Worm (Caenorhabditis elegans): ENCODE results near the gene stt-3.

The stt-3 gene

ce11 chrIII:6285890-6286289, 37.5 kb downstream of the stt-3 start, which contains the start of gene gadr-3:
TSS of gene gadr-3 (minus strand) at chrIII:6285990.
- TF ChIP-seq egl-5 (tag; optimal IDR thresholded peaks at IDR 0.05) (no peak), nhr-25 (tag; optimal IDR thresholded peaks at IDR 0.05) (no peak), jun-1 (tag; optimal IDR thresholded peaks at IDR 0.05) (no peak), ZK546.5 (tag; optimal IDR thresholded peaks at IDR 0.05) (no peak), nhr-23 (tag; optimal IDR thresholded peaks at IDR 0.05) (no peak), pha-4 (tag; optimal IDR thresholded peaks at IDR 0.05) (no peak), mml-1 (tag; optimal IDR thresholded peaks at IDR 0.05) (no peak), ceh-9 (tag; optimal IDR thresholded peaks at IDR 0.05) (no peak)

ce11 chrIII:6287195-6287594, 38.8 kb downstream of the stt-3 start, which contains the start of gene F47D12.6:
TSS of gene F47D12.6 (minus strand) at chrIII:6287295.
- TF ChIP-seq nhr-43 (tag; optimal IDR thresholded peaks at IDR 0.05; ENCODE audit: poor library complexity, severe bottlenecking) (no peak), lsy-12 (tag; optimal IDR thresholded peaks at IDR 0.05) (no peak), nfya-1 (tag; optimal IDR thresholded peaks at IDR 0.05; ENCODE audit: insufficient read depth) (no peak), lin-39 (tag; optimal IDR thresholded peaks at IDR 0.05) (no peak), jun-1 (tag; optimal IDR thresholded peaks at IDR 0.05) (no peak), ceh-16 (tag; optimal IDR thresholded peaks at IDR 0.05) (no peak), mdl-1 (tag; optimal IDR thresholded peaks at IDR 0.05) (no peak), nhr-28 (tag; optimal IDR thresholded peaks at IDR 0.05) (no peak), unc-62 (GFP tag; optimal IDR thresholded peaks at IDR 0.05) (no peak), egl-27 (tag; optimal IDR thresholded peaks at IDR 0.05) (no peak), ceh-28 (tag; optimal IDR thresholded peaks at IDR 0.05) (no peak), nhr-25 (tag; optimal IDR thresholded peaks at IDR 0.05) (no peak), elt-2 (tag; optimal IDR thresholded peaks at IDR 0.05) (no peak), nhr-23 (tag; optimal IDR thresholded peaks at IDR 0.05) (no peak), ZK546.5 (tag; optimal IDR thresholded peaks at IDR 0.05) (no peak), ama-1 (optimal IDR thresholded peaks at IDR 0.05) (no peak), eor-1 (tag; optimal IDR thresholded peaks at IDR 0.05) (no peak)

- TF ChIP-seq lin-15B (tag; optimal IDR thresholded peaks at IDR 0.05) = peak; percentile 76
- no peak for TF ChIP-seq ztf-11 (tag; optimal IDR thresholded peaks at IDR 0.05)
- no peak for TF ChIP-seq nhr-67 (tag; optimal IDR thresholded peaks at IDR 0.05)
- TF ChIP-seq tbx-2 (tag; optimal IDR thresholded peaks at IDR 0.05) = no peak
- TF ChIP-seq elt-2 (tag; optimal IDR thresholded peaks at IDR 0.05) = no peak
- TF ChIP-seq R02D3.7 (tag; optimal IDR thresholded peaks at IDR 0.05) = no peak
- no peak for TF ChIP-seq lsy-12 (tag; optimal IDR thresholded peaks at IDR 0.05)
- TF ChIP-seq nfya-1 (tag; optimal IDR thresholded peaks at IDR 0.05; ENCODE audit: insufficient read depth) = peak; percentile 13
- TF ChIP-seq daf-12 (tag; optimal IDR thresholded peaks at IDR 0.05) = no peak
- TF ChIP-seq elt-1 (tag; optimal IDR thresholded peaks at IDR 0.05) = no peak
These were observed 40.9 kb downstream of the stt-3 start for ce11 chrIII:6289366-6289765.

ce11 chrIII:6290469-6291182, 42.2 kb downstream of the stt-3 start:
- TF ChIP-seq egl-27 (tag; optimal IDR thresholded peaks at IDR 0.05) (no peak), pqm-1 (tag; optimal IDR thresholded peaks at IDR 0.05) (peak; percentile 38), skn-1 (tag; optimal IDR thresholded peaks at IDR 0.05) (no peak), elt-1 (tag; optimal IDR thresholded peaks at IDR 0.05) (peak; percentile 91), elt-2 (tag; optimal IDR thresholded peaks at IDR 0.05) (peak; percentile 74), fkh-2 (tag; optimal IDR thresholded peaks at IDR 0.05) (no peak), jun-1 (tag; optimal IDR thresholded peaks at IDR 0.05) (peak; percentile 19)

ce11 chrIII:6295972-6296700, 47.7 kb downstream of the stt-3 start, which contains the start of gene F47D12.7:
TSS of gene F47D12.7 (minus strand) at chrIII:6296022.
- TF ChIP-seq pqm-1 (tag; optimal IDR thresholded peaks at IDR 0.05) (no peak), elt-1 (tag; optimal IDR thresholded peaks at IDR 0.05) (peak; percentile 42)

Measured in whole organism, L3 larva.